Fruit fly (Drosophila melanogaster): Measurements from ENCODE around the gene Naa60.
A peak's percentile ranks its signal among the peaks of the same experiment; 100 is the strongest.

The Naa60 gene

DNA sequence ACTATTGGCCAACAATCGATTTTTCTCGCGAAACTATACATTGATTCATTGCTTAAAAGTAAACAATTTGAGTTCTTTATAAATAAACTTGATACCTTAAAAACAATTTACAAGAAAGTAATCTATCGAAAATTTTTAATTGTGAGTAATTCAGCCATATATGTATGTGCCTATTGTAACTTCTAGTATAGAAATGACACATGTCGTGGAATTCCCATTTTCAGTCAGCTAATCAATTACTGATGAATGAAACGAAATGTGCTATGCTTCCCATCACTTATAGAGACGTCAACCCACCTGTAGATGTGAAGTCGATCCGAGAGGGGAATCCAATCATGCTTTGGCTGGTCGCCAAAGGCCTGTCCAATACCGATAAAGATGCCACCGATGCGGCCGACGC lies 15.5 kb upstream of the Naa60 start:
- peak; percentile 1 for TF ChIP-seq cic (GFP tag; optimal IDR thresholded peaks at IDR 0.05)
- no peak for TF ChIP-seq CG1620 (GFP tag; optimal IDR thresholded peaks at IDR 0.05)

DNA sequence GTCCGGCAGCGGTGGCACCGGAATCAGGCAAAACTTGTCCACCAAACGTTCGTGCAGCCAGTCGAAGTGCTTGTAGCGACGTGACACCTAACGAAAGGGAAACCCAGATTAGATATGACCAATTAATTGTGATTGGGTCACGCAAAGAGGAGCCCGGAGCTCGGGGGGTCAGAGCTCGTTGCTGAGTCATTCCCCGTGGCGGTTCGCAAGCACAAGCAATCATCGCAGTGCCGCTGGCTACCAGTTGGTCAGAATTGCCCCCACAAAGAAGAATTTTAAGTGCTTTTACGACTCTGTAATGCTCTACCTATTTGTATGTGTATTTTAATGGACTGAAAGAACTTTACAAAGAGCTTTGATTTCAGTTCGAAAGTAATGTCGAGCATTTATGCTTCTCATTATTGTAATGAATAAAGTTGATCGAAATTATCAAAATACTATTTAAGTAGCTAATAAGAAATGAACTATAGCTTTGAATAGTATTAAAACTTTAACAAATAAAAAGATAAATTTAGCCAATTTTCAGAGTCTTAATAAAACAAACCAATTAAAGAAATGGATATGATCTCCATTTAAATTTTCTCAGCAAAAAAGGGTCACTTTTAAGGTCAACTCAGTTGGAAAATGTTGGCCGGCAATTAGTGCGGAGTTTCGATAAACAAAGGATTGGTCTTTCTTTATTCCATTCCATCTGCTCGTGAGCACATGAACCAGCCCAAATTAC lies 14.5 kb upstream of the Naa60 start:
- TF ChIP-seq Clk (GFP tag; optimal IDR thresholded peaks at IDR 0.05) (no peak), cnc (optimal IDR thresholded peaks at IDR 0.05) (peak in 1 of 2 experiments; percentile 69), CG33017 (tag; optimal IDR thresholded peaks at IDR 0.05) (no peak)

DNA sequence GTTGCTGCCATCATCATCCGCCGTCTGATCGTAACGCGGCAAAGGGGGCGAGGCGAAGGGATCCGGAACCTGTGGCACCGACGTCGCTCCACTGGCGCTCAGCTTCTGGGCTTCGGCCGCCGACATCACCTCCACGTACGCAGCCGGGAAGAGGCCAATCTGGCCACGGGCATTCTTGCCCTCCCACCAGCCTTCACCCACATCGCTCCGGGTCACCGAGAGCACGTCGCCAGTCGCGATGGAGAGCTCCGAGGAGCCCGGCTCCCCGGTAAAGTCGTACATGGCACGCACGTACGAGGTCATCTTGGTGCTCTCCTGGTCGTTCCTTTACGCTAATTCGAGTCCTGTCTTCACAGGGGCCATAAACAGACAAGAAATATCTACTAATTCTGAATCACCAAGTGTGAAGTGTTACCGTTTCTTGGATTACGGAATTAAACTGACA lies 13.3 kb upstream of the Naa60 start, which contains the start of gene SH3PX1:
Gene SH3PX1, minus strand, starts transcription at position 445 of the 445 bp plus-strand sequence.
- no peak for TF ChIP-seq Clk (GFP tag; optimal IDR thresholded peaks at IDR 0.05)
- TF ChIP-seq kay (GFP tag; ENCODE audit: borderline replicate concordance): peak; percentile 74

DNA sequence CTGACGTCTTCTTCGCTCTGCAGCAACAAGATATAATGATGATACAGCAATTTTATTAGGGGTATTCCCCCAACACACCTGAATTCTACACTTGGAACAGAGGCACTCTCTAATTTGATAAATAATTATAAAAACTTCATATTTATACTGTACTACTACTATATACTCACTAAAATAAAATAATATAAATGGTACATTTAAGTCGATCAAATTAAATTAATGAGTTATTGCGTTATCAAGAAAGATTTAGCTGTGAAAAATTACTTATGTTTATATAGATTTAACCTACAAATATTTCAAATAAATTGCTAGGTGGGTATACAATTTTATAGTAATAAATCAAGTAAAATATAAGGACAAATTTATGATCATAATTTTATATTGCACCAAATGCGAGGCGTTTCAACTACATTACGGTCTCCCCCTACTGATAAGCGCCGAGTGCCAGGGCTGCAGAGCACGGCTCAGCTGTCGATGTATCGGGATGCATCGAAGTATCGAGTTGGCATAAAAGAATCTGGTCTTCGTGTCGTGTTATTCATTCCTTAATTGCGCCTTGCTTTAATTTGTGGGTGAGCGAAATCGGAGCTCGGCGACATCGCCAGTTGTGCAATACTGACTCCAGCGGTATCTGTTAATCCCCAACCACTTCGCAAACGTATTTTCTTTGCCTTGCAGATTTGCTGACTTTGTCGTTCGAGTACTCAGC lies 12.7 kb upstream of the Naa60 start, which contains the start of gene vsg:
Gene vsg, plus strand, starts transcription at position 497 of the 709 bp plus-strand sequence.
- TF ChIP-seq CG11617 (GFP tag; optimal IDR thresholded peaks at IDR 0.05): peak; percentile 91
- peak; percentile 77 for TF ChIP-seq ovo (GFP tag; optimal IDR thresholded peaks at IDR 0.05)
- TF ChIP-seq toe (GFP tag; optimal IDR thresholded peaks at IDR 0.05): peak; percentile 83
- TF ChIP-seq CG1620 (GFP tag; optimal IDR thresholded peaks at IDR 0.05): peak; percentile 73
- TF ChIP-seq bab1 (GFP tag; optimal IDR thresholded peaks at IDR 0.05): peak; percentile 53
- TF ChIP-seq CG5204 (GFP tag; optimal IDR thresholded peaks at IDR 0.05): no peak
- TF ChIP-seq Hr96 (GFP tag; optimal IDR thresholded peaks at IDR 0.05): peak; percentile 39
- peak; percentile 65 for TF ChIP-seq CG14711 (tag; optimal IDR thresholded peaks at IDR 0.05)
- no peak for TF ChIP-seq cic (GFP tag; optimal IDR thresholded peaks at IDR 0.05)
- TF ChIP-seq CG7101 (tag; optimal IDR thresholded peaks at IDR 0.05): peak; percentile 81
- peak; percentile 94 for TF ChIP-seq tj (GFP tag; optimal IDR thresholded peaks at IDR 0.05)
- TF ChIP-seq Clk (GFP tag; optimal IDR thresholded peaks at IDR 0.05): peak; percentile 63
- peak; percentile 34 for TF ChIP-seq Crg-1 (GFP tag; optimal IDR thresholded peaks at IDR 0.05)
- peak; percentile 67 for TF ChIP-seq pad (GFP tag; optimal IDR thresholded peaks at IDR 0.05)
- peak; percentile 84 for TF ChIP-seq CG7045 (GFP tag; optimal IDR thresholded peaks at IDR 0.05)
- TF ChIP-seq Mnt (GFP tag; optimal IDR thresholded peaks at IDR 0.05): no peak
- peak; percentile 71 for TF ChIP-seq CG33017 (tag; optimal IDR thresholded peaks at IDR 0.05)
- TF ChIP-seq kay (GFP tag; ENCODE audit: borderline replicate concordance): peak; percentile 62
- peak; percentile 76 for TF ChIP-seq CG12768 (GFP tag; optimal IDR thresholded peaks at IDR 0.05)
- no peak for TF ChIP-seq cnc (optimal IDR thresholded peaks at IDR 0.05)

DNA sequence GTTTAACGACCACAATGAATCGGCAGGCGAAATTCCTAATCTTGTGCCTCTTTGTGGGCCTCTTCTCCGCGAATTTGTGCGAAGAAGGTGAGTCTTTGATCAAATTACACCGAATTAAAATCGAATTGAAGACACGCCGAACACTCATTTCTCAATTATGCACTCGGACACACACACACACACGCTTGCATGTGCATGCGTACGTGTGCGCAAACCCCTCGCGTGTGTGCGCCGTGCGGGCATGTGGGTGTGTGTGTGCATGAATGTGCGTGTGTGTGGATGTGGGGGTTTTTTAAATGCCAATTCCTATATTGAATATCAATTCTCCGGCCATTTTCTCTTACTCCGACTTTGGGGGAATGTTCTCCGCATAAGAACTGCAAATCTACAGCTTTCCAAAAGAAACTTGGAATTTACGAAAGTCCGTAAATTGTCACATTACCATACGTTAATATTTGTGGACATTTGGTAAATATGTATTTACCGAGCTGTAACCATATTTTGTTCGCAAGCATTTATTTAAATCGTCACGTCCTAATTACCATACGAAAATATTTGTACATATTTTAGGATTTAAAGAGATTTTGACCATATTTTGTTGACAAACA lies 12.1 kb upstream of the Naa60 start:
- no peak for TF ChIP-seq pad (GFP tag; optimal IDR thresholded peaks at IDR 0.05)
- no peak for TF ChIP-seq CG7101 (tag; optimal IDR thresholded peaks at IDR 0.05)
- no peak for TF ChIP-seq toe (GFP tag; optimal IDR thresholded peaks at IDR 0.05)
- no peak for TF ChIP-seq Hr96 (GFP tag; optimal IDR thresholded peaks at IDR 0.05)
- no peak for TF ChIP-seq Clk (GFP tag; optimal IDR thresholded peaks at IDR 0.05)
- TF ChIP-seq tj (GFP tag; optimal IDR thresholded peaks at IDR 0.05): peak; percentile 77
- no peak for TF ChIP-seq CG5204 (GFP tag; optimal IDR thresholded peaks at IDR 0.05)
- peak; percentile 87 for TF ChIP-seq cic (GFP tag; optimal IDR thresholded peaks at IDR 0.05)
- TF ChIP-seq CG11617 (GFP tag; optimal IDR thresholded peaks at IDR 0.05): no peak
- no peak for TF ChIP-seq CG1620 (GFP tag; optimal IDR thresholded peaks at IDR 0.05)
- TF ChIP-seq kay (GFP tag; ENCODE audit: borderline replicate concordance): peak; percentile 92
- TF ChIP-seq Mnt (GFP tag; optimal IDR thresholded peaks at IDR 0.05): peak; percentile 81
- TF ChIP-seq CG14711 (tag; optimal IDR thresholded peaks at IDR 0.05): no peak
- no peak for TF ChIP-seq CG12768 (GFP tag; optimal IDR thresholded peaks at IDR 0.05)
- TF ChIP-seq CG7045 (GFP tag; optimal IDR thresholded peaks at IDR 0.05): no peak
- no peak for TF ChIP-seq Crg-1 (GFP tag; optimal IDR thresholded peaks at IDR 0.05)

DNA sequence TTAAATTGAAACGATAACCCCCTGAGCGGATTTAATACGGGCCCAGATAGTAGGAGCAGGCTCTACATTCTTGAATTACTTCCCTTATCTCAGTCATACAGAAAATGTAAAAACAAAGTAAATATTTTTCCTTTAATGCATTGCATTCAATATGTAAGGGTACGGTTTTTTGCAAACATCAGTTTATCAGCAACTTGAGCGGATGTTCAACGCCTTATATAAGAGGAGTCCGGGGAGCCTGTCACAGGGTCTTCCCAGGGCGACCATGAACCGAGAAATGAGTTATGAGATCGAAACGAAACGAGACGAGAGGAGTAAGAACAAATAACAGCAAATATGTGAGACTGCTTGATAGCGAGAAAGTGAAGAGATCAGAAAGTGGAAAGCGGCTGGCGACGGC lies 10.1 kb upstream of the Naa60 start:
- peak; percentile 44 for TF ChIP-seq cic (GFP tag; optimal IDR thresholded peaks at IDR 0.05)
- TF ChIP-seq CG7101 (tag; optimal IDR thresholded peaks at IDR 0.05): no peak

DNA sequence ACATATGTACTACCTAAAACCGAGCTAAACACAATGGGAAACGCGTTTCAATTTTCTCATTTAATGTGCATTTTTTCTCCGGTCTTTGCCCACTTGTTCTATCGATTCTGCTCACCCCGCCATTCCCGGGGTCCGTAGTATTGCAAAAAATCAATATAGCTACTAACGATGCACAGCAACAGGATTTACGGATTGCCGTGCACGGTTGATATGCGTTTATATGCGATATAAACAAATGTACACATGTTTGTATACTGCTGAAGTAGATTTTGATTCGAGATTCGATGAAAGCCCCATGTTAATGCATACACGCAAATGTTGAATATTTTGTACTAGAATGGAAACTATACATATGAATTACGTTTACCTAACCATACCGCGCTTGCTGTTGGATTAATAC lies 9.6 kb upstream of the Naa60 start:
- TF ChIP-seq kay (GFP tag; ENCODE audit: borderline replicate concordance) (no peak), CG7045 (GFP tag; optimal IDR thresholded peaks at IDR 0.05) (no peak), cic (GFP tag; optimal IDR thresholded peaks at IDR 0.05) (peak; percentile 66), Hr96 (GFP tag; optimal IDR thresholded peaks at IDR 0.05) (no peak), CG11617 (GFP tag; optimal IDR thresholded peaks at IDR 0.05) (no peak), CG5204 (GFP tag; optimal IDR thresholded peaks at IDR 0.05) (no peak), Clk (GFP tag; optimal IDR thresholded peaks at IDR 0.05) (no peak), toe (GFP tag; optimal IDR thresholded peaks at IDR 0.05) (no peak)
